Worm (Caenorhabditis elegans) whole organism, L2 larva: Measurements from ENCODE around the gene pir-2.
A peak's percentile ranks its signal among the peaks of the same experiment; 100 is the strongest.

Source experiments
- C34F6.9 ChIP-seq: fragments of 150-350 bp; optimal IDR thresholded peaks from 2 replicates; lab custom pipeline; 2014; ENCODE audit warnings: missing biosample characterization, missing genetic modification characterization
- F13H6.1 ChIP-seq: sonication (generic microtip); optimal IDR thresholded peaks from 2 replicates; lab custom pipeline; 2016; ENCODE audit warnings: missing genetic modification characterization, missing compliant biosample characterization
- R02D3.7 ChIP-seq: fragments of 150-350 bp; optimal IDR thresholded peaks from 2 replicates; lab custom pipeline; 2014; ENCODE audit warnings: missing biosample characterization, missing genetic modification characterization
- Y55F3AM.14 ChIP-seq: fragments of 200-800 bp; sonication (Bioruptor generic); optimal IDR thresholded peaks from 2 replicates; lab custom pipeline; 2018; ENCODE audit warnings: mild to moderate bottlenecking, missing genetic modification characterization, missing compliant biosample characterization
- ZK546.5 ChIP-seq: sonication (generic microtip); optimal IDR thresholded peaks from 2 replicates; lab custom pipeline; 2017; ENCODE audit warnings: missing biosample characterization, missing genetic modification characterization
- alr-1 ChIP-seq: fragments of 150-350 bp; optimal IDR thresholded peaks from 2 replicates; lab custom pipeline; 2014; ENCODE audit warnings: missing biosample characterization, missing genetic modification characterization
- blmp-1 ChIP-seq: sonication (generic microtip); optimal IDR thresholded peaks from 2 replicates; lab custom pipeline; 2017; ENCODE audit warnings: missing genetic modification characterization, mild to moderate bottlenecking, missing compliant biosample characterization, antibody characterized with exemption, moderate library complexity; ENCODE audit not compliant: insufficient read depth
- ceh-82 ChIP-seq: fragments of 150-350 bp; optimal IDR thresholded peaks from 2 replicates; lab custom pipeline; 2014; ENCODE audit warnings: missing biosample characterization, missing genetic modification characterization
- crh-2 ChIP-seq: sonication (generic microtip); optimal IDR thresholded peaks from 2 replicates; lab custom pipeline; 2017; ENCODE audit warnings: missing biosample characterization, missing genetic modification characterization
- egl-27 ChIP-seq: sonication (generic microtip); optimal IDR thresholded peaks from 3 replicates; lab custom pipeline; 2017; ENCODE audit warnings: missing biosample characterization, missing genetic modification reagents, missing genetic modification characterization
- elt-1 ChIP-seq: fragments of 150-350 bp; optimal IDR thresholded peaks from 2 replicates; lab custom pipeline; 2014; ENCODE audit warnings: missing biosample characterization, missing genetic modification characterization
- elt-3 ChIP-seq: sonication (generic microtip); optimal IDR thresholded peaks from 2 replicates; lab custom pipeline; 2017; ENCODE audit warnings: missing biosample characterization, missing genetic modification characterization
- fos-1 ChIP-seq: fragments of 150-350 bp; optimal IDR thresholded peaks from 2 replicates; lab custom pipeline; 2014; ENCODE audit warnings: missing biosample characterization, missing genetic modification characterization
- gmeb-1 ChIP-seq: fragments of 150-350 bp; optimal IDR thresholded peaks from 2 replicates; lab custom pipeline; 2014; ENCODE audit warnings: missing biosample characterization, missing genetic modification characterization
- lin-11 ChIP-seq: fragments of 150-350 bp; sonication (generic microtip); optimal IDR thresholded peaks from 2 replicates; lab custom pipeline; 2014; ENCODE audit warnings: missing biosample characterization, missing genetic modification characterization, inconsistent platforms, mixed read lengths
- lsy-2 ChIP-seq, 2 experiments: fragments of 150-350 bp in 1 of 2; sonication (generic microtip) in 1 of 2; optimal IDR thresholded peaks; 2 replicates each; lab custom pipeline; 2014 to 2017; ENCODE audit warnings: missing biosample characterization in 2 of 2, missing genetic modification characterization in 2 of 2
- mdl-1 ChIP-seq, 2 experiments: fragments of 150-350 bp in 1 of 2; sonication (generic microtip) in 1 of 2; optimal IDR thresholded peaks; 2 replicates each; lab custom pipeline; 2017; ENCODE audit warnings: missing biosample characterization in 2 of 2, missing genetic modification characterization in 2 of 2
- nhr-12 ChIP-seq: fragments of 150-350 bp; optimal IDR thresholded peaks from 2 replicates; lab custom pipeline; 2014; ENCODE audit warnings: missing biosample characterization, missing genetic modification characterization
- nhr-129 ChIP-seq: fragments of 150-350 bp; optimal IDR thresholded peaks from 2 replicates; lab custom pipeline; 2014; ENCODE audit warnings: missing biosample characterization, missing genetic modification characterization
- nhr-21 ChIP-seq: fragments of 150-350 bp; optimal IDR thresholded peaks from 2 replicates; lab custom pipeline; 2014; ENCODE audit warnings: missing biosample characterization, missing genetic modification characterization
- nhr-23 ChIP-seq: fragments of 150-350 bp; optimal IDR thresholded peaks from 2 replicates; lab custom pipeline; 2014; ENCODE audit warnings: missing biosample characterization, missing genetic modification reagents, missing genetic modification characterization
- nhr-237 ChIP-seq: fragments of 150-350 bp; optimal IDR thresholded peaks from 2 replicates; lab custom pipeline; 2014; ENCODE audit warnings: missing biosample characterization, missing genetic modification characterization
- nhr-25 ChIP-seq: fragments of 150-350 bp; sonication (generic microtip); optimal IDR thresholded peaks from 3 replicates; lab custom pipeline; 2014; ENCODE audit warnings: missing biosample characterization, missing genetic modification characterization
- nhr-6 ChIP-seq: fragments of 150-350 bp; optimal IDR thresholded peaks from 2 replicates; lab custom pipeline; 2014; ENCODE audit warnings: missing biosample characterization, missing genetic modification characterization
- nhr-77 ChIP-seq: fragments of 150-350 bp; optimal IDR thresholded peaks from 2 replicates; lab custom pipeline; 2014; ENCODE audit warnings: missing biosample characterization, missing genetic modification characterization
- peb-1 ChIP-seq: fragments of 150-350 bp; optimal IDR thresholded peaks from 2 replicates; lab custom pipeline; 2014; ENCODE audit warnings: missing biosample characterization, missing genetic modification characterization
- sem-4 ChIP-seq: fragments of 150-350 bp; optimal IDR thresholded peaks from 2 replicates; lab custom pipeline; 2014; ENCODE audit warnings: missing biosample characterization, missing genetic modification reagents, missing genetic modification characterization
- skn-1 ChIP-seq: sonication (generic microtip); optimal IDR thresholded peaks from 2 replicates; lab custom pipeline; 2017; ENCODE audit warnings: missing biosample characterization, missing genetic modification characterization
- sma-3 ChIP-seq: sonication (generic microtip); optimal IDR thresholded peaks from 2 replicates; lab custom pipeline; 2016; ENCODE audit warnings: missing genetic modification reagents, missing genetic modification characterization, missing compliant biosample characterization
- sma-9 ChIP-seq, 2 experiments: fragments of 150-350 bp in 1 of 2; sonication (generic microtip) in 1 of 2; optimal IDR thresholded peaks; 2 replicates each; lab custom pipeline; 2014 to 2016; ENCODE audit warnings: missing genetic modification characterization in 2 of 2, mild to moderate bottlenecking in 1 of 2, missing biosample characterization in 1 of 2, missing compliant biosample characterization in 1 of 2, missing genetic modification reagents in 1 of 2, moderate library complexity in 1 of 2
- unc-39 ChIP-seq: fragments of 150-350 bp; optimal IDR thresholded peaks from 2 replicates; lab custom pipeline; 2014; ENCODE audit warnings: missing biosample characterization, missing genetic modification characterization
- unc-55 ChIP-seq: fragments of 150-350 bp; sonication (generic microtip); optimal IDR thresholded peaks from 3 replicates; lab custom pipeline; 2014; ENCODE audit warnings: missing biosample characterization, missing genetic modification reagents, missing genetic modification characterization
- zag-1 ChIP-seq: fragments of 150-350 bp; optimal IDR thresholded peaks from 2 replicates; lab custom pipeline; 2014; ENCODE audit warnings: missing biosample characterization, missing genetic modification characterization
- ztf-1 ChIP-seq: fragments of 200-800 bp; sonication (Bioruptor generic); conservative IDR thresholded peaks from 2 replicates; pipeline ENCODE4 v1.3.6; 2022; ENCODE audit warnings: missing genetic modification characterization, missing compliant biosample characterization
- ztf-4 ChIP-seq: fragments of 150-350 bp; optimal IDR thresholded peaks from 2 replicates; lab custom pipeline; 2014; ENCODE audit warnings: missing biosample characterization, missing genetic modification characterization

The pir-2 gene

ce11 chrIII:9487454-9487853 is 44.0 kb upstream of the pir-2 start:
- TF ChIP-seq nhr-77 (tag; lab: Kevin White, UChicago) (no peak), nhr-237 (tag; lab: Kevin White, UChicago) (no peak), C34F6.9 (tag; lab: Kevin White, UChicago) (no peak), peb-1 (tag; lab: Kevin White, UChicago) (no peak), sma-3 (GFP tag; lab: Kevin White, UChicago) (no peak), blmp-1 (tag; lab: Kevin White, UChicago) (no peak), gmeb-1 (tag; lab: Kevin White, UChicago) (peak; percentile 2), nhr-6 (tag; lab: Kevin White, UChicago) (no peak), mdl-1 (tag; optimal IDR thresholded peaks at IDR 0.05; lab: Kevin White, UChicago) (no peak), unc-39 (no peak), F13H6.1 (no peak), skn-1 (tag; lab: Kevin White, UChicago) (no peak), elt-3 (no peak), fos-1 (tag; lab: Kevin White, UChicago) (peak; percentile 78), crh-2 (tag; lab: Kevin White, UChicago) (peak; percentile 12), egl-27 (no peak)

ce11 chrIII:9485373-9485772 is 41.9 kb upstream of the pir-2 start, which contains the start of gene bre-3:
Gene bre-3 (minus strand): TSS chrIII:9485473.
- no peak for TF ChIP-seq ZK546.5 (tag; lab: Kevin White, UChicago)
- TF ChIP-seq ztf-4, result no peak
- no peak for TF ChIP-seq ztf-1 (GFP tag; lab: Robert Waterston, UW)
- no peak for TF ChIP-seq elt-3
- TF ChIP-seq C34F6.9 (tag; lab: Kevin White, UChicago), result no peak
- no peak for TF ChIP-seq nhr-237 (tag; lab: Kevin White, UChicago)

ce11 chrIII:9483716-9484115 is 40.3 kb upstream of the pir-2 start:
- TF ChIP-seq nhr-6 (tag; lab: Kevin White, UChicago) (no peak), zag-1 (tag; lab: Kevin White, UChicago) (peak; percentile 16), nhr-23 (tag; lab: Kevin White, UChicago) (no peak), ceh-82 (no peak), lin-11 (tag; lab: Kevin White, UChicago) (peak; percentile 27), F13H6.1 (peak; percentile 7), sem-4 (tag; lab: Kevin White, UChicago) (no peak), nhr-21 (tag; lab: Kevin White, UChicago) (no peak), ztf-1 (GFP tag; lab: Robert Waterston, UW) (no peak), sma-9 (GFP tag; optimal IDR thresholded peaks at IDR 0.05; lab: Kevin White, UChicago) (peak; percentile 3), sma-9 (tag; optimal IDR thresholded peaks at IDR 0.05; lab: Kevin White, UChicago) (no peak), elt-3 (no peak), elt-1 (tag; lab: Kevin White, UChicago) (no peak), nhr-12 (no peak), Y55F3AM.14 (GFP tag; lab: Kevin White, UChicago) (no peak), sma-3 (GFP tag; lab: Kevin White, UChicago) (no peak), ZK546.5 (tag; lab: Kevin White, UChicago) (no peak), egl-27 (no peak), unc-55 (GFP tag; lab: Kevin White, UChicago) (peak; percentile 61), nhr-237 (tag; lab: Kevin White, UChicago) (no peak), alr-1 (tag; lab: Kevin White, UChicago) (no peak), nhr-25 (tag; lab: Kevin White, UChicago) (no peak), C34F6.9 (tag; lab: Kevin White, UChicago) (peak; percentile 46), nhr-129 (tag; lab: Kevin White, UChicago) (peak; percentile 63), R02D3.7 (tag; lab: Kevin White, UChicago) (no peak), lsy-2 (tag; optimal IDR thresholded peaks at IDR 0.05; lab: Kevin White, UChicago) (peak in 1 of 2 experiments; percentile 56)

- TF ChIP-seq fos-1 (tag; lab: Kevin White, UChicago) (peak; percentile 48), nhr-25 (tag; lab: Kevin White, UChicago) (no peak), C34F6.9 (tag; lab: Kevin White, UChicago) (peak; percentile 13), nhr-129 (tag; lab: Kevin White, UChicago) (peak; percentile 29)
Observed at ce11 chrIII:9482423-9482993, 39.1 kb upstream of the pir-2 start.
